Fruit fly (Drosophila melanogaster) whole organism, embryonic: ENCODE measurements around the gene Cks85A.

Source experiments
- Ada2b ChIP-seq: fragments of 200-800 bp; sonication (Bioruptor generic); IDR thresholded peaks from 2 replicates; pipeline ENCODE4 v1.3.6; 2022; ENCODE audit warnings: missing biosample characterization, missing genetic modification characterization
- CG10565 ChIP-seq: fragments of 200-800 bp; sonication (Bioruptor generic); optimal IDR thresholded peaks from 3 replicates; lab custom pipeline; 2016; ENCODE audit warnings: missing biosample characterization, mild to moderate bottlenecking, missing genetic modification characterization
- CG12744 ChIP-seq: fragments of 200-800 bp; sonication (Bioruptor generic); optimal IDR thresholded peaks from 2 replicates; lab custom pipeline; 2016; ENCODE audit warnings: missing biosample characterization, missing genetic modification characterization
- CG14860 ChIP-seq: fragments of 200-800 bp; sonication (Bioruptor generic); IDR thresholded peaks from 3 replicates; pipeline ENCODE4 v1.3.6; 2022; ENCODE audit warnings: missing biosample characterization, missing genetic modification characterization; ENCODE audit not compliant: partially characterized antibody
- CG14965 ChIP-seq: fragments of 200-800 bp; sonication (Bioruptor generic); optimal IDR thresholded peaks from 2 replicates; lab custom pipeline; 2016; ENCODE audit warnings: missing biosample characterization, missing genetic modification characterization, borderline replicate concordance
- CG15011 ChIP-seq: fragments of 200-800 bp; sonication (Bioruptor generic); optimal IDR thresholded peaks from 3 replicates; lab custom pipeline; 2018; ENCODE audit warnings: missing biosample characterization, mild to moderate bottlenecking, missing genetic modification characterization
- CG15696 ChIP-seq: fragments of 200-800 bp; sonication (Bioruptor generic); optimal IDR thresholded peaks from 2 replicates; lab custom pipeline; 2019; ENCODE audit warnings: missing biosample characterization, mild to moderate bottlenecking, missing genetic modification characterization, moderate library complexity
- CG16815 ChIP-seq: fragments of 200-800 bp; sonication (Bioruptor generic); optimal IDR thresholded peaks from 3 replicates; lab custom pipeline; 2017; ENCODE audit warnings: missing biosample characterization, mild to moderate bottlenecking, missing genetic modification characterization
- CG2199 ChIP-seq: fragments of 200-800 bp; sonication (Bioruptor generic); IDR thresholded peaks from 3 replicates; pipeline ENCODE4 v1.3.6; 2022; ENCODE audit warnings: missing biosample characterization, missing genetic modification characterization
- CG34422 ChIP-seq: fragments of 200-800 bp; sonication (Bioruptor generic); IDR thresholded peaks from 3 replicates; pipeline ENCODE4 v1.3.6; 2022; ENCODE audit warnings: missing biosample characterization, missing genetic modification characterization
- CG3838 ChIP-seq: fragments of 200-800 bp; sonication (Bioruptor generic); optimal IDR thresholded peaks from 3 replicates; lab custom pipeline; 2016; ENCODE audit warnings: missing biosample characterization, missing genetic modification characterization
- CG3847 ChIP-seq: fragments of 200-800 bp; sonication (Bioruptor generic); IDR thresholded peaks from 2 replicates; pipeline ENCODE4 v1.3.6; 2022; ENCODE audit warnings: missing biosample characterization, missing genetic modification characterization
- CG4820 ChIP-seq: fragments of 200-800 bp; sonication (Bioruptor generic); optimal IDR thresholded peaks from 3 replicates; lab custom pipeline; 2016; ENCODE audit warnings: missing biosample characterization, missing genetic modification characterization
- CG6254 ChIP-seq: fragments of 200-800 bp; sonication (Bioruptor generic); optimal IDR thresholded peaks from 3 replicates; lab custom pipeline; 2017; ENCODE audit warnings: mild to moderate bottlenecking, missing biosample characterization, missing genetic modification reagents, missing genetic modification characterization
- CG7271 ChIP-seq: fragments of 200-800 bp; sonication (Bioruptor generic); optimal IDR thresholded peaks from 2 replicates; lab custom pipeline; 2018; ENCODE audit warnings: missing biosample characterization, mild to moderate bottlenecking, missing genetic modification characterization, moderate library complexity
- CG7786 ChIP-seq: fragments of 200-800 bp; sonication (Bioruptor generic); optimal IDR thresholded peaks from 2 replicates; lab custom pipeline; 2016; ENCODE audit warnings: missing biosample characterization, missing genetic modification characterization
- CG7963 ChIP-seq: fragments of 200-800 bp; sonication (Bioruptor generic); IDR thresholded peaks from 3 replicates; pipeline ENCODE4 v1.3.6; 2022; ENCODE audit warnings: missing biosample characterization, missing genetic modification characterization; ENCODE audit not compliant: partially characterized antibody
- CG8281 ChIP-seq: fragments of 200-800 bp; sonication (Bioruptor generic); optimal IDR thresholded peaks from 2 replicates; lab custom pipeline; 2018; ENCODE audit warnings: missing biosample characterization, mild to moderate bottlenecking, missing genetic modification characterization, moderate library complexity
- CG8359 ChIP-seq: fragments of 200-800 bp; sonication (Bioruptor generic); optimal IDR thresholded peaks from 2 replicates; lab custom pipeline; 2017; ENCODE audit warnings: missing biosample characterization, mild to moderate bottlenecking, missing genetic modification characterization, borderline replicate concordance
- CHES-1-like ChIP-seq: fragments of 200-800 bp; sonication (Bioruptor generic); optimal IDR thresholded peaks from 2 replicates; lab custom pipeline; 2016; ENCODE audit warnings: missing biosample characterization, missing genetic modification characterization
- D19B ChIP-seq: fragments of 200-800 bp; sonication (Bioruptor generic); optimal IDR thresholded peaks from 2 replicates; lab custom pipeline; 2017; ENCODE audit warnings: missing biosample characterization, mild to moderate bottlenecking, missing genetic modification characterization
- Dip3 ChIP-seq: fragments of 200-800 bp; sonication (Bioruptor generic); optimal IDR thresholded peaks from 3 replicates; lab custom pipeline; 2016; ENCODE audit warnings: missing biosample characterization, missing genetic modification characterization
- Ets97D ChIP-seq: fragments of 200-800 bp; sonication (Bioruptor generic); optimal IDR thresholded peaks from 3 replicates; lab custom pipeline; 2016; ENCODE audit warnings: missing biosample characterization, missing genetic modification characterization
- Fer3 ChIP-seq: fragments of 200-800 bp; sonication (Bioruptor generic); optimal IDR thresholded peaks from 2 replicates; lab custom pipeline; 2018; ENCODE audit warnings: missing biosample characterization, mild to moderate bottlenecking, missing genetic modification characterization, moderate library complexity
- Gug ChIP-seq: fragments of 200-800 bp; sonication (Bioruptor generic); IDR thresholded peaks from 4 replicates; pipeline ENCODE4 v1.3.6; 2022; ENCODE audit warnings: missing biosample characterization, missing genetic modification characterization
- H2.0 ChIP-seq: fragments of 200-800 bp; sonication (Bioruptor generic); IDR thresholded peaks from 2 replicates; pipeline ENCODE4 v1.3.6; 2022; ENCODE audit warnings: missing biosample characterization, missing genetic modification characterization
- Lim3 ChIP-seq: fragments of 200-800 bp; sonication (Bioruptor generic); IDR thresholded peaks from 2 replicates; pipeline ENCODE4 v1.3.6; 2022; ENCODE audit warnings: missing biosample characterization, missing genetic modification characterization
- Mrtf ChIP-seq: fragments of 200-800 bp; sonication (Bioruptor generic); IDR thresholded peaks from 3 replicates; pipeline ENCODE4 v1.3.6; 2022; ENCODE audit warnings: missing biosample characterization, missing genetic modification characterization
- Ravus ChIP-seq: fragments of 200-800 bp; sonication (Bioruptor generic); IDR thresholded peaks from 2 replicates; pipeline ENCODE4 v1.3.6; 2022; ENCODE audit warnings: missing biosample characterization, missing genetic modification characterization
- ac ChIP-seq: fragments of 200-800 bp; sonication (Bioruptor generic); optimal IDR thresholded peaks from 3 replicates; lab custom pipeline; 2017; ENCODE audit warnings: missing biosample characterization, mild to moderate bottlenecking, missing genetic modification characterization
- al ChIP-seq: fragments of 200-800 bp; sonication (Bioruptor generic); IDR thresholded peaks from 2 replicates; pipeline ENCODE4 v1.3.6; 2022; ENCODE audit warnings: missing biosample characterization, missing genetic modification characterization
- ase ChIP-seq: fragments of 200-800 bp; sonication (Bioruptor generic); IDR thresholded peaks from 3 replicates; pipeline ENCODE4 v1.3.6; 2022; ENCODE audit warnings: missing biosample characterization, missing genetic modification characterization
- br ChIP-seq: fragments of >200 bp; optimal IDR thresholded peaks from 2 replicates; lab custom pipeline; 2017
- fd102C ChIP-seq: fragments of 200-800 bp; sonication (Bioruptor generic); optimal IDR thresholded peaks from 2 replicates; lab custom pipeline; 2018; ENCODE audit warnings: missing biosample characterization, mild to moderate bottlenecking, missing genetic modification characterization, moderate library complexity
- fd64A ChIP-seq: fragments of 200-800 bp; sonication (Bioruptor generic); optimal IDR thresholded peaks from 3 replicates; lab custom pipeline; 2018; ENCODE audit warnings: missing biosample characterization, mild to moderate bottlenecking, missing genetic modification characterization
- gfzf ChIP-seq: fragments of 200-800 bp; sonication (Bioruptor generic); optimal IDR thresholded peaks from 2 replicates; lab custom pipeline; 2016; ENCODE audit warnings: missing biosample characterization, mild to moderate bottlenecking, missing genetic modification characterization, moderate library complexity
- hbn ChIP-seq: fragments of 200-800 bp; sonication (Bioruptor generic); IDR thresholded peaks from 2 replicates; pipeline ENCODE4 v1.3.6; 2022; ENCODE audit warnings: missing biosample characterization, missing genetic modification characterization; ENCODE audit not compliant: partially characterized antibody
- hth ChIP-seq: fragments of >200 bp; optimal IDR thresholded peaks from 2 replicates; lab custom pipeline; 2017; ENCODE audit warnings: inconsistent platforms
- ind ChIP-seq: fragments of 200-800 bp; sonication (Bioruptor generic); optimal IDR thresholded peaks from 3 replicates; lab custom pipeline; 2016; ENCODE audit warnings: missing biosample characterization, missing genetic modification characterization
- inv ChIP-seq: fragments of 200-800 bp; sonication (Bioruptor generic); IDR thresholded peaks from 2 replicates; pipeline ENCODE4 v1.3.6; 2022; ENCODE audit warnings: missing biosample characterization, missing genetic modification characterization; ENCODE audit not compliant: partially characterized antibody
- kah ChIP-seq: fragments of 200-800 bp; sonication (Bioruptor generic); optimal IDR thresholded peaks from 2 replicates; lab custom pipeline; 2018; ENCODE audit warnings: missing biosample characterization, mild to moderate bottlenecking, missing genetic modification characterization
- knrl ChIP-seq: fragments of 200-800 bp; sonication (Bioruptor generic); IDR thresholded peaks from 3 replicates; pipeline ENCODE4 v1.3.6; 2022; ENCODE audit warnings: missing biosample characterization, missing genetic modification characterization; ENCODE audit not compliant: partially characterized antibody
- lab ChIP-seq: fragments of 200-800 bp; sonication (Bioruptor generic); optimal IDR thresholded peaks from 3 replicates; lab custom pipeline; 2017; ENCODE audit warnings: missing biosample characterization, missing genetic modification characterization, mild to moderate bottlenecking, moderate library complexity, missing genetic modification reagents
- mirr ChIP-seq: fragments of 200-800 bp; sonication (Bioruptor generic); optimal IDR thresholded peaks from 3 replicates; lab custom pipeline; 2018; ENCODE audit warnings: missing biosample characterization, mild to moderate bottlenecking, missing genetic modification characterization
- sc ChIP-seq, 3 experiments: fragments of >200 bp in 2 of 3; fragments of 200-800 bp in 1 of 3; sonication (Bioruptor generic) in 1 of 3; optimal IDR thresholded peaks; 2 replicates in 2 of 3; 3 replicates in 1 of 3; lab custom pipeline; 2017; ENCODE audit warnings: mild to moderate bottlenecking in 1 of 3, missing biosample characterization in 1 of 3, missing genetic modification characterization in 1 of 3, missing genetic modification reagents in 1 of 3
- scrt ChIP-seq: fragments of 200-800 bp; sonication (Bioruptor generic); optimal IDR thresholded peaks from 2 replicates; lab custom pipeline; 2018; ENCODE audit warnings: missing biosample characterization, mild to moderate bottlenecking, missing genetic modification characterization, moderate library complexity
- sim ChIP-seq: fragments of 200-800 bp; sonication (Bioruptor generic); IDR thresholded peaks from 2 replicates; pipeline ENCODE4 v1.3.6; 2022; ENCODE audit warnings: missing biosample characterization, missing genetic modification characterization
- tio ChIP-seq: fragments of 200-800 bp; sonication (Bioruptor generic); optimal IDR thresholded peaks from 2 replicates; lab custom pipeline; 2017; ENCODE audit warnings: missing biosample characterization, missing genetic modification characterization, inconsistent platforms
- tx ChIP-seq: fragments of 200-800 bp; sonication (Bioruptor generic); optimal IDR thresholded peaks from 2 replicates; lab custom pipeline; 2016; ENCODE audit warnings: missing biosample characterization, missing genetic modification characterization

Gene Cks85A

dm6 chr3R:8668024-8668856 is 50.0 kb downstream of the Cks85A start (continued):
- TF ChIP-seq ase (GFP tag; lab: Robert Waterston, UW) (no peak), CG7963 (GFP tag; lab: Robert Waterston, UW) (peak; percentile 89), CG8359 (GFP tag; lab: Kevin White, UChicago) (no peak), CG12744 (GFP tag; lab: Kevin White, UChicago) (no peak), CG8281 (tag; lab: Kevin White, UChicago) (no peak), lab (GFP tag; lab: Kevin White, UChicago) (no peak), al (GFP tag; lab: Robert Waterston, UW) (no peak), H2.0 (GFP tag; lab: Robert Waterston, UW) (no peak), kah (GFP tag; lab: Kevin White, UChicago) (peak; percentile 10), inv (GFP tag; lab: Robert Waterston, UW) (peak; percentile 24), Ets97D (GFP tag; lab: Kevin White, UChicago) (no peak), CG34422 (GFP tag; lab: Robert Waterston, UW) (no peak), tx (no peak), fd102C (GFP tag; lab: Kevin White, UChicago) (no peak), ind (GFP tag; lab: Kevin White, UChicago) (no peak), br (lab: Kevin White, UChicago) (no peak), Lim3 (GFP tag; lab: Robert Waterston, UW) (no peak), CG3838 (no peak), CG10565 (GFP tag; lab: Kevin White, UChicago) (no peak), Ada2b (GFP tag; lab: Robert Waterston, UW) (no peak), knrl (GFP tag; lab: Robert Waterston, UW) (peak; percentile 36), fd64A (GFP tag; lab: Kevin White, UChicago) (no peak), Fer3 (no peak), hth (lab: Kevin White, UChicago) (no peak), CG2199 (GFP tag; lab: Robert Waterston, UW) (no peak; the same call in 2 of the 3 replicates), CG4820 (no peak), CG7786 (GFP tag; lab: Kevin White, UChicago) (no peak), Ravus (GFP tag; lab: Robert Waterston, UW) (no peak), CHES-1-like (no peak), Mrtf (GFP tag; lab: Robert Waterston, UW) (no peak), CG6254 (no peak), CG16815 (no peak), sim (GFP tag; lab: Robert Waterston, UW) (no peak), mirr (peak; percentile 77), Gug (GFP tag; lab: Robert Waterston, UW) (no peak), D19B (GFP tag; lab: Kevin White, UChicago) (no peak), CG15011 (GFP tag; lab: Kevin White, UChicago) (no peak), sc (optimal IDR thresholded peaks at IDR 0.05; lab: Kevin White, UChicago) (no peak), sc (GFP tag; optimal IDR thresholded peaks at IDR 0.05; lab: Kevin White, UChicago) (no peak), tio (GFP tag; lab: Kevin White, UChicago) (no peak), gfzf (no peak), CG15696 (tag; lab: Kevin White, UChicago) (no peak), ac (GFP tag; lab: Kevin White, UChicago) (no peak), hbn (peak; percentile 37; the same call in 1 of the 2 replicates), Dip3 (no peak), CG3847 (GFP tag; lab: Robert Waterston, UW) (no peak), scrt (no peak), CG7271 (tag; lab: Kevin White, UChicago) (no peak), CG14965 (GFP tag; lab: Kevin White, UChicago) (no peak), CG14860 (GFP tag; lab: Robert Waterston, UW) (peak; percentile 52)
